Worm (Caenorhabditis elegans) whole organism, L3 larva: ENCODE data around the gene fbxb-91.

Source experiments
- ZK546.5 ChIP-seq: sonication (generic microtip); optimal IDR thresholded peaks from 2 replicates; lab custom pipeline; 2017; ENCODE audit warnings: missing biosample characterization, missing genetic modification characterization
- aly-2 ChIP-seq: fragments of 150-350 bp; optimal IDR thresholded peaks from 2 replicates; lab custom pipeline; 2014; ENCODE audit warnings: missing biosample characterization, missing genetic modification characterization
- ceh-16 ChIP-seq: sonication (generic microtip); optimal IDR thresholded peaks from 2 replicates; lab custom pipeline; 2017; ENCODE audit warnings: missing biosample characterization, missing genetic modification characterization
- ceh-28 ChIP-seq: fragments of 150-350 bp; optimal IDR thresholded peaks from 2 replicates; lab custom pipeline; 2014; ENCODE audit warnings: missing biosample characterization, missing genetic modification reagents, missing genetic modification characterization
- ceh-9 ChIP-seq: sonication (generic microtip); optimal IDR thresholded peaks from 2 replicates; lab custom pipeline; 2018; ENCODE audit warnings: missing biosample characterization, missing genetic modification characterization
- egl-27 ChIP-seq: sonication (generic microtip); optimal IDR thresholded peaks from 4 replicates; lab custom pipeline; 2017; ENCODE audit warnings: missing biosample characterization, missing genetic modification reagents, missing genetic modification characterization
- egl-5 ChIP-seq: fragments of 150-350 bp; optimal IDR thresholded peaks from 2 replicates; lab custom pipeline; 2017; ENCODE audit warnings: missing biosample characterization, missing genetic modification reagents, missing genetic modification characterization, inconsistent platforms
- elt-1 ChIP-seq: fragments of 150-350 bp; optimal IDR thresholded peaks from 2 replicates; lab custom pipeline; 2014; ENCODE audit warnings: missing biosample characterization, missing genetic modification characterization
- elt-3 ChIP-seq, 3 experiments: fragments of 150-350 bp in 1 of 3; sonication (generic microtip) in 2 of 3; optimal IDR thresholded peaks; 2 replicates in 2 of 3; 4 replicates in 1 of 3; lab custom pipeline; 2014 to 2017; ENCODE audit warnings: missing biosample characterization in 3 of 3, missing genetic modification characterization in 3 of 3
- eor-1 ChIP-seq, 2 experiments: fragments of 150-350 bp; optimal IDR thresholded peaks; 2 replicates each; lab custom pipeline; 2014 to 2018; ENCODE audit warnings: missing biosample characterization in 2 of 2, missing genetic modification characterization in 2 of 2
- fkh-10 ChIP-seq: sonication (generic microtip); optimal IDR thresholded peaks from 2 replicates; lab custom pipeline; 2017; ENCODE audit warnings: missing biosample characterization, missing genetic modification reagents, missing genetic modification characterization
- fkh-2 ChIP-seq: fragments of 150-350 bp; optimal IDR thresholded peaks from 2 replicates; lab custom pipeline; 2014; ENCODE audit warnings: missing biosample characterization, missing genetic modification reagents, missing genetic modification characterization
- fos-1 ChIP-seq: fragments of 150-350 bp; optimal IDR thresholded peaks from 2 replicates; lab custom pipeline; 2014; ENCODE audit warnings: missing biosample characterization, missing genetic modification characterization
- hmg-11 ChIP-seq: sonication (generic microtip); optimal IDR thresholded peaks from 2 replicates; lab custom pipeline; 2016; ENCODE audit warnings: missing genetic modification characterization, missing compliant biosample characterization
- jun-1 ChIP-seq: fragments of 150-350 bp; optimal IDR thresholded peaks from 2 replicates; lab custom pipeline; 2014; ENCODE audit warnings: missing biosample characterization, missing genetic modification reagents, missing genetic modification characterization
- lsy-12 ChIP-seq: sonication (generic microtip); optimal IDR thresholded peaks from 2 replicates; lab custom pipeline; 2016; ENCODE audit warnings: mild to moderate bottlenecking, missing genetic modification characterization, missing compliant biosample characterization
- mdl-1 ChIP-seq: fragments of 150-350 bp; optimal IDR thresholded peaks from 2 replicates; lab custom pipeline; 2014; ENCODE audit warnings: missing biosample characterization, missing genetic modification characterization
- nfya-1 ChIP-seq: sonication (generic microtip); optimal IDR thresholded peaks from 2 replicates; lab custom pipeline; 2017; ENCODE audit warnings: missing genetic modification characterization, mild to moderate bottlenecking, missing compliant biosample characterization, antibody characterized with exemption, moderate library complexity; ENCODE audit not compliant: insufficient read depth
- nhr-11 ChIP-seq: fragments of 150-350 bp; optimal IDR thresholded peaks from 2 replicates; lab custom pipeline; 2014; ENCODE audit warnings: missing biosample characterization, missing genetic modification characterization
- nhr-12 ChIP-seq: fragments of 150-350 bp; optimal IDR thresholded peaks from 2 replicates; lab custom pipeline; 2014; ENCODE audit warnings: missing biosample characterization, missing genetic modification characterization
- nhr-237 ChIP-seq: fragments of 150-350 bp; optimal IDR thresholded peaks from 2 replicates; lab custom pipeline; 2014; ENCODE audit warnings: missing biosample characterization, missing genetic modification characterization
- nhr-43 ChIP-seq: sonication (generic microtip); optimal IDR thresholded peaks from 2 replicates; lab custom pipeline; 2016; ENCODE audit warnings: mild to moderate bottlenecking, missing genetic modification characterization, missing compliant biosample characterization; ENCODE audit not compliant: poor library complexity, severe bottlenecking
- nhr-67 ChIP-seq: fragments of 150-350 bp; optimal IDR thresholded peaks from 2 replicates; lab custom pipeline; 2014; ENCODE audit warnings: missing biosample characterization, missing genetic modification characterization
- nhr-77 ChIP-seq: fragments of 150-350 bp; optimal IDR thresholded peaks from 2 replicates; lab custom pipeline; 2014; ENCODE audit warnings: missing biosample characterization, missing genetic modification characterization
- pha-4 ChIP-seq: fragments of 150-350 bp; optimal IDR thresholded peaks from 2 replicates; lab custom pipeline; 2014; ENCODE audit warnings: missing biosample characterization, missing genetic modification reagents, missing genetic modification characterization
- sea-2 ChIP-seq: fragments of 150-350 bp; sonication (generic microtip); optimal IDR thresholded peaks from 4 replicates; lab custom pipeline; 2014; ENCODE audit warnings: missing biosample characterization, missing genetic modification reagents, missing genetic modification characterization
- snpc-4 ChIP-seq: fragments of 150-350 bp; optimal IDR thresholded peaks from 2 replicates; lab custom pipeline; 2014; ENCODE audit warnings: missing biosample characterization, missing genetic modification characterization
- tbx-2 ChIP-seq: sonication (generic microtip); optimal IDR thresholded peaks from 2 replicates; lab custom pipeline; 2016; ENCODE audit warnings: mild to moderate bottlenecking, missing genetic modification characterization, missing compliant biosample characterization
- unc-39 ChIP-seq: sonication (generic microtip); optimal IDR thresholded peaks from 4 replicates; lab custom pipeline; 2017; ENCODE audit warnings: missing biosample characterization, missing genetic modification characterization
- unc-62 ChIP-seq: fragments of 150-350 bp; sonication (generic microtip); optimal IDR thresholded peaks from 4 replicates; lab custom pipeline; 2014; ENCODE audit warnings: missing biosample characterization, missing genetic modification reagents, missing genetic modification characterization
- ztf-11 ChIP-seq: fragments of 150-350 bp; optimal IDR thresholded peaks from 2 replicates; lab custom pipeline; 2014; ENCODE audit warnings: missing biosample characterization, missing genetic modification characterization
- ztf-4 ChIP-seq: fragments of 150-350 bp; optimal IDR thresholded peaks from 2 replicates; lab custom pipeline; 2014; ENCODE audit warnings: missing biosample characterization, missing genetic modification characterization

fbxb-91 gene

ce11 chrII:3716455-3716854 lies 34.1 kb downstream of the fbxb-91 start, which contains the start of gene srh-99:
Gene srh-99, minus strand, starts transcription at chrII:3716555.
- TF ChIP-seq pha-4 (tag; lab: Kevin White, UChicago) (no peak), nhr-11 (tag; lab: Kevin White, UChicago) (no peak), snpc-4 (tag; lab: Kevin White, UChicago) (no peak), ceh-16 (tag; lab: Kevin White, UChicago) (no peak), ztf-11 (tag; lab: Kevin White, UChicago) (no peak), nhr-12 (tag; lab: Kevin White, UChicago) (no peak)

ce11 chrII:3714595-3714994 lies 36.0 kb downstream of the fbxb-91 start, which contains the start of gene srh-100:
Gene srh-100, minus strand, starts transcription at chrII:3714695.
- no peak for TF ChIP-seq elt-3 (tag; optimal IDR thresholded peaks at IDR 0.05; lab: Kevin White, UChicago)
- no peak for TF ChIP-seq nhr-237 (tag; lab: Kevin White, UChicago)
- no peak for TF ChIP-seq egl-27 (tag; lab: Kevin White, UChicago)
- no peak for TF ChIP-seq ztf-11 (tag; lab: Kevin White, UChicago)
- TF ChIP-seq snpc-4 (tag; lab: Kevin White, UChicago): no peak
- no peak for TF ChIP-seq ceh-28 (tag; lab: Kevin White, UChicago)
- TF ChIP-seq ceh-9 (tag; lab: Kevin White, UChicago): no peak
- no peak for TF ChIP-seq elt-1
- TF ChIP-seq eor-1 (tag; optimal IDR thresholded peaks at IDR 0.05; lab: Kevin White, UChicago): no peak

- no peak for TF ChIP-seq nhr-77 (tag; lab: Kevin White, UChicago)
- no peak for TF ChIP-seq nhr-67 (tag; lab: Kevin White, UChicago)
- no peak for TF ChIP-seq hmg-11 (tag; lab: Kevin White, UChicago)
- TF ChIP-seq ztf-11 (tag; lab: Kevin White, UChicago): no peak
- no peak for TF ChIP-seq unc-39 (tag; lab: Kevin White, UChicago)
Measured at ce11 chrII:3711047-3711446, 39.5 kb downstream of the fbxb-91 start, which contains the start of gene fbxc-53. Gene fbxc-53, plus strand, starts transcription at chrII:3711291.

- TF ChIP-seq nhr-237 (tag; lab: Kevin White, UChicago) (no peak), sea-2 (no peak), nhr-43 (tag; lab: Kevin White, UChicago) (no peak), eor-1 (tag; optimal IDR thresholded peaks at IDR 0.05; lab: Kevin White, UChicago) (no peak), fkh-10 (GFP tag; lab: Kevin White, UChicago) (no peak), ztf-4 (tag; lab: Kevin White, UChicago) (no peak), unc-62 (GFP tag; lab: Kevin White, UChicago) (no peak), jun-1 (tag; lab: Kevin White, UChicago) (no peak), ZK546.5 (tag; lab: Kevin White, UChicago) (no peak), egl-5 (tag; lab: Kevin White, UChicago) (no peak), fos-1 (no peak), tbx-2 (tag; lab: Kevin White, UChicago) (no peak), nhr-12 (tag; lab: Kevin White, UChicago) (no peak), ceh-28 (tag; lab: Kevin White, UChicago) (no peak)
- TF ChIP-seq, all 47 proteins: peak for 0
Measured at ce11 chrII:3709255-3709654, 41.3 kb downstream of the fbxb-91 start, which contains the start of gene srx-110. Gene srx-110, plus strand, starts transcription at chrII:3709555.

ce11 chrII:3705320-3705719 lies 45.3 kb downstream of the fbxb-91 start, which contains the start of gene srx-108:
Gene srx-108, plus strand, starts transcription at chrII:3705620.
- TF ChIP-seq aly-2 (no peak), mdl-1 (tag; lab: Kevin White, UChicago) (no peak), fkh-2 (tag; lab: Kevin White, UChicago) (no peak), egl-27 (tag; lab: Kevin White, UChicago) (no peak), eor-1 (tag; optimal IDR thresholded peaks at IDR 0.05; lab: Kevin White, UChicago) (no peak), ztf-11 (tag; lab: Kevin White, UChicago) (no peak)

- TF ChIP-seq elt-3 (tag; optimal IDR thresholded peaks at IDR 0.05; lab: Kevin White, UChicago) (no peak), nfya-1 (no peak), aly-2 (no peak), ztf-4 (tag; lab: Kevin White, UChicago) (no peak), nhr-77 (tag; lab: Kevin White, UChicago) (no peak), sea-2 (no peak), lsy-12 (no peak)
- TF ChIP-seq, all 47 proteins: peak for 0
Measured at ce11 chrII:3701305-3701704, 49.3 kb downstream of the fbxb-91 start, which contains the start of gene srx-105. Gene srx-105, minus strand, starts transcription at chrII:3701405.
